Worm (Caenorhabditis elegans): ENCODE data around the gene srh-272.

srh-272 gene

ce11 chrV:2870127-2870526 is 7.0 kb downstream of the srh-272 start, which contains the start of gene srh-243:
srh-243 (plus strand) TSS chrV:2870427.
- TF ChIP-seq ces-1 (GFP tag; optimal IDR thresholded peaks at IDR 0.05): no peak
- no peak for TF ChIP-seq nhr-237 (tag; optimal IDR thresholded peaks at IDR 0.05)
- TF ChIP-seq bed-3 (GFP tag; optimal IDR thresholded peaks at IDR 0.05): no peak
- TF ChIP-seq zip-8 (tag; optimal IDR thresholded peaks at IDR 0.05): no peak
- TF ChIP-seq nhr-28 (tag; optimal IDR thresholded peaks at IDR 0.05): no peak
- no peak for TF ChIP-seq drap-1 (GFP tag; optimal IDR thresholded peaks at IDR 0.05)
- no peak for TF ChIP-seq lin-13 (tag; optimal IDR thresholded peaks at IDR 0.05)
- TF ChIP-seq sem-2 (GFP tag; optimal IDR thresholded peaks at IDR 0.05): no peak
- no peak for TF ChIP-seq unc-39 (tag; optimal IDR thresholded peaks at IDR 0.05)
- no peak for TF ChIP-seq ceh-39 (tag; optimal IDR thresholded peaks at IDR 0.05)
- TF ChIP-seq ceh-43 (GFP tag; optimal IDR thresholded peaks at IDR 0.05): no peak
- TF ChIP-seq hlh-1 (tag; optimal IDR thresholded peaks at IDR 0.05): no peak
- TF ChIP-seq flh-1 (GFP tag; optimal IDR thresholded peaks at IDR 0.05): no peak
- no peak for TF ChIP-seq tbx-8 (GFP tag; optimal IDR thresholded peaks at IDR 0.05)
- no peak for TF ChIP-seq M03D4.4 (tag; optimal IDR thresholded peaks at IDR 0.05)
- TF ChIP-seq mab-5 (tag; optimal IDR thresholded peaks at IDR 0.05): no peak
- no peak for TF ChIP-seq nhr-76 (tag; optimal IDR thresholded peaks at IDR 0.05)
- TF ChIP-seq snpc-4 (tag; optimal IDR thresholded peaks at IDR 0.05): no peak
- TF ChIP-seq mep-1 (tag; optimal IDR thresholded peaks at IDR 0.05): no peak
- TF ChIP-seq lin-32 (GFP tag; optimal IDR thresholded peaks at IDR 0.05): no peak

- TF ChIP-seq drap-1 (GFP tag; optimal IDR thresholded peaks at IDR 0.05): no peak
Measured at ce11 chrV:2871754-2872504, 8.8 kb downstream of the srh-272 start.

DNA sequence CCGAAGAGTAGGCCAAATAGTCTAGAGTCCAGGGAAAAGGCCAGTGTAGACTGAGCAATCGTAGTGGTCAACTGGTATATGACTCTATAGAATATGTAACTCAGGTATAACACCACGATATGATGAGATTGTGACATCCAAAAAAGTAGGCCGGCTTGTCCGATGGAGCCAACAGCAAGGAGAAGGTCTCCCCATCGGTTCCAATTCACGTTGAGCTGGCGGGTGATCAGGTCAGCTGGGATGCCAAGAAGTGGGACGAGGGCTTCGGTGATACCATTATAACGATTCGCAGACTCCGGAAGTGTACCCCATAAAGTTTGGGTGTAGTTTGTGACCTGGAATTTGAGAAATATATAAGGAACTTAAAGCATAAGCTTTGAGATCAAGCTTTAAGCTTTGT is 9.8 kb downstream of the srh-272 start:
- no peak for TF ChIP-seq nhr-12 (tag; optimal IDR thresholded peaks at IDR 0.05)
- no peak for TF ChIP-seq snpc-4 (tag; optimal IDR thresholded peaks at IDR 0.05)
- no peak for TF ChIP-seq sem-2 (GFP tag; optimal IDR thresholded peaks at IDR 0.05)
- no peak for TF ChIP-seq nhr-237 (tag; optimal IDR thresholded peaks at IDR 0.05)
- TF ChIP-seq ceh-39 (tag; optimal IDR thresholded peaks at IDR 0.05): no peak
- TF ChIP-seq flh-1 (GFP tag; optimal IDR thresholded peaks at IDR 0.05): no peak
- no peak for TF ChIP-seq ceh-83 (GFP tag; optimal IDR thresholded peaks at IDR 0.05)
- TF ChIP-seq lin-32 (GFP tag; optimal IDR thresholded peaks at IDR 0.05): no peak
- no peak for TF ChIP-seq tbx-8 (GFP tag; optimal IDR thresholded peaks at IDR 0.05)
- no peak for TF ChIP-seq ceh-43 (GFP tag; optimal IDR thresholded peaks at IDR 0.05)
- no peak for TF ChIP-seq ztf-11 (tag; optimal IDR thresholded peaks at IDR 0.05)
- TF ChIP-seq pha-4 (tag; optimal IDR thresholded peaks at IDR 0.05): no peak
- TF ChIP-seq ces-1 (GFP tag; optimal IDR thresholded peaks at IDR 0.05): no peak
- no peak for TF ChIP-seq drap-1 (GFP tag; optimal IDR thresholded peaks at IDR 0.05)
- TF ChIP-seq ham-2 (GFP tag; optimal IDR thresholded peaks at IDR 0.05): no peak
- no peak for TF ChIP-seq lsy-2 (tag; optimal IDR thresholded peaks at IDR 0.05)
- no peak for TF ChIP-seq zip-8 (tag; optimal IDR thresholded peaks at IDR 0.05)
- TF ChIP-seq blmp-1 (tag; optimal IDR thresholded peaks at IDR 0.05): no peak

- TF ChIP-seq lsy-2 (tag; optimal IDR thresholded peaks at IDR 0.05): no peak
- TF ChIP-seq lin-13 (tag; optimal IDR thresholded peaks at IDR 0.05): no peak
- TF ChIP-seq snpc-4 (tag; optimal IDR thresholded peaks at IDR 0.05): no peak
Measured at ce11 chrV:2875422-2875821, 12.3 kb downstream of the srh-272 start, which contains the start of gene folt-2. folt-2 (minus strand) TSS chrV:2875600.

DNA sequence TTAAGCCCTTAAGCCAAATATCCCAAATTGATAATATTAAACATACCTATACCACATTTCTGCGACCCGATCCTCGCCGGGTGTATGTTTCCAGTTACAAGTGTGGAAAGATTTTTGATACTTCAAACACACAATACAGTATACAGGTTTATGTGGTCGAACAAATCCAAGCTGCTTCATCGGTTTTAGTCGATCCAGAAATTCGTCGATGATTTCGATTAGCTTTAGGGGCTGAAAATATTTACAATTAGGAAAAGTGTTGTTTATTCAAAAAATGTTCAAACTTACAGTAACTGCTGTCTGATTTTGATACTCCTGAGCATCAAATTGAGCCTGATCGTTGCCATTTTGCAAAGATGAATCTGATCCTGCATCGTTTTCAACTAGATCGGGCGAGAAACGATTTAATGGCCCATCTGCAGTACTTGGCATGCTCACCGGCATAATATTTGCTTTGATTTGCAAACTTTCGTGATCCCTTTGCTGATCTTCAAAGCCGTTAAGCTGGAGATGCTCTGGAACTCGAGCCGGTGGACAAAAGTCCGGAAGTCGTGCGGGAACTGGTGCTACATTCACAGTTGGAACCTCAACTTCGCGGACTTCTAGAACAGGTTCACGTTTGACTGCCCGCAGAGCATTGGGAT is 13.2 kb downstream of the srh-272 start:
- no peak for TF ChIP-seq flh-1 (GFP tag; optimal IDR thresholded peaks at IDR 0.05)
- no peak for TF ChIP-seq snpc-4 (tag; optimal IDR thresholded peaks at IDR 0.05)
- no peak for TF ChIP-seq unc-39 (tag; optimal IDR thresholded peaks at IDR 0.05)
- TF ChIP-seq nhr-28 (tag; optimal IDR thresholded peaks at IDR 0.05): no peak
- TF ChIP-seq pha-4 (tag; optimal IDR thresholded peaks at IDR 0.05): no peak
- no peak for TF ChIP-seq drap-1 (GFP tag; optimal IDR thresholded peaks at IDR 0.05)
- TF ChIP-seq mab-5 (tag; optimal IDR thresholded peaks at IDR 0.05): no peak
- no peak for TF ChIP-seq elt-1 (tag; optimal IDR thresholded peaks at IDR 0.05; ENCODE audit: borderline replicate concordance, insufficient read depth)
- TF ChIP-seq hlh-1 (tag; optimal IDR thresholded peaks at IDR 0.05): no peak
- TF ChIP-seq unc-120 (tag; optimal IDR thresholded peaks at IDR 0.05; ENCODE audit: poor library complexity, severe bottlenecking): no peak
- no peak for TF ChIP-seq blmp-1 (tag; optimal IDR thresholded peaks at IDR 0.05)
- no peak for TF ChIP-seq nhr-237 (tag; optimal IDR thresholded peaks at IDR 0.05)
- TF ChIP-seq ces-1 (GFP tag; optimal IDR thresholded peaks at IDR 0.05): no peak
- TF ChIP-seq mep-1 (tag; optimal IDR thresholded peaks at IDR 0.05): no peak
- TF ChIP-seq nhr-76 (tag; optimal IDR thresholded peaks at IDR 0.05): no peak
- TF ChIP-seq nhr-2 (tag; optimal IDR thresholded peaks at IDR 0.05): no peak
- TF ChIP-seq sem-2 (GFP tag; optimal IDR thresholded peaks at IDR 0.05): no peak
- TF ChIP-seq ceh-83 (GFP tag; optimal IDR thresholded peaks at IDR 0.05): no peak
- TF ChIP-seq lsy-2 (tag; optimal IDR thresholded peaks at IDR 0.05): no peak
- no peak for TF ChIP-seq elt-3 (tag; optimal IDR thresholded peaks at IDR 0.05)

Data from whole organism, mixed stage, embryonic.